Fruit fly (Drosophila melanogaster) whole organism, embryonic: ENCODE results near the gene Adat1.

Experiments
- Adf1 ChIP-seq: fragments of 200-800 bp; sonication (Bioruptor generic); IDR thresholded peaks from 2 replicates; pipeline ENCODE4 v1.3.6; 2022; ENCODE audit warnings: missing biosample characterization, missing genetic modification characterization
- B-H2 ChIP-seq: fragments of 200-800 bp; sonication (Bioruptor generic); optimal IDR thresholded peaks from 2 replicates; lab custom pipeline; 2018; ENCODE audit warnings: missing biosample characterization, mild to moderate bottlenecking, missing genetic modification characterization
- Bdp1 ChIP-seq: fragments of 200-800 bp; sonication (Bioruptor generic); optimal IDR thresholded peaks from 3 replicates; lab custom pipeline; 2016; ENCODE audit warnings: missing biosample characterization, missing genetic modification characterization
- Bteb2 ChIP-seq: fragments of 200-800 bp; sonication (Bioruptor generic); optimal IDR thresholded peaks from 2 replicates; lab custom pipeline; 2016; ENCODE audit warnings: missing biosample characterization, missing genetic modification characterization
- CG10209 ChIP-seq: fragments of 200-800 bp; sonication (Bioruptor generic); optimal IDR thresholded peaks from 3 replicates; lab custom pipeline; 2017; ENCODE audit warnings: missing biosample characterization, mild to moderate bottlenecking, missing genetic modification characterization, missing genetic modification reagents
- CG10366 ChIP-seq: fragments of 200-800 bp; sonication (Bioruptor generic); IDR thresholded peaks from 2 replicates; pipeline ENCODE4 v1.3.6; 2022; ENCODE audit warnings: missing biosample characterization, missing genetic modification characterization
- CG13287 ChIP-seq: fragments of 200-800 bp; sonication (Bioruptor generic); IDR thresholded peaks from 2 replicates; pipeline ENCODE4 v1.3.6; 2022; ENCODE audit warnings: missing biosample characterization, missing genetic modification characterization; ENCODE audit not compliant: partially characterized antibody
- CG14014 ChIP-seq: fragments of 200-800 bp; sonication (Bioruptor generic); IDR thresholded peaks from 2 replicates; pipeline ENCODE4 v1.3.6; 2022; ENCODE audit warnings: missing biosample characterization, missing genetic modification characterization
- CG15479 ChIP-seq: fragments of 200-800 bp; sonication (Bioruptor generic); optimal IDR thresholded peaks from 3 replicates; lab custom pipeline; 2019; ENCODE audit warnings: missing biosample characterization, mild to moderate bottlenecking, missing genetic modification characterization, moderate library complexity
- CG15514 ChIP-seq: fragments of 200-800 bp; sonication (Bioruptor generic); optimal IDR thresholded peaks from 3 replicates; lab custom pipeline; 2017; ENCODE audit warnings: missing biosample characterization, missing genetic modification characterization, mild to moderate bottlenecking, moderate library complexity, missing genetic modification reagents
- CG1603 ChIP-seq: fragments of 200-800 bp; sonication (Bioruptor generic); optimal IDR thresholded peaks from 2 replicates; lab custom pipeline; 2019; ENCODE audit warnings: missing biosample characterization, mild to moderate bottlenecking, missing genetic modification characterization, moderate library complexity
- CG1647 ChIP-seq: fragments of 200-800 bp; sonication (Bioruptor generic); optimal IDR thresholded peaks from 3 replicates; lab custom pipeline; 2016; ENCODE audit warnings: missing biosample characterization, missing genetic modification characterization
- CG16863 ChIP-seq: fragments of 200-800 bp; sonication (Bioruptor generic); optimal IDR thresholded peaks from 3 replicates; lab custom pipeline; 2016; ENCODE audit warnings: missing biosample characterization, missing genetic modification characterization
- CG17359 ChIP-seq: fragments of 200-800 bp; sonication (Bioruptor generic); optimal IDR thresholded peaks from 3 replicates; lab custom pipeline; 2018; ENCODE audit warnings: missing biosample characterization, mild to moderate bottlenecking, missing genetic modification characterization, moderate library complexity
- CG2129 ChIP-seq: fragments of 200-800 bp; sonication (Bioruptor generic); IDR thresholded peaks from 2 replicates; pipeline ENCODE4 v1.3.6; 2022; ENCODE audit warnings: missing biosample characterization, missing genetic modification characterization; ENCODE audit not compliant: partially characterized antibody
- CG2889 ChIP-seq: fragments of 200-800 bp; sonication (Bioruptor generic); IDR thresholded peaks from 3 replicates; pipeline ENCODE4 v1.3.6; 2022; ENCODE audit warnings: missing biosample characterization, missing genetic modification characterization
- CG30020 ChIP-seq: fragments of 200-800 bp; optimal IDR thresholded peaks from 2 replicates; lab custom pipeline; 2019; ENCODE audit warnings: missing biosample characterization, mild to moderate bottlenecking, missing genetic modification characterization, moderate library complexity
- CG33557 ChIP-seq: fragments of 200-800 bp; sonication (Bioruptor generic); optimal IDR thresholded peaks from 2 replicates; lab custom pipeline; 2019; ENCODE audit warnings: missing biosample characterization, mild to moderate bottlenecking, missing genetic modification characterization, moderate library complexity
- CG34224 ChIP-seq: fragments of 200-800 bp; sonication (Bioruptor generic); IDR thresholded peaks from 3 replicates; pipeline ENCODE4 v1.3.6; 2022; ENCODE audit warnings: missing biosample characterization, missing genetic modification characterization; ENCODE audit not compliant: partially characterized antibody
- CG34422 ChIP-seq: fragments of 200-800 bp; sonication (Bioruptor generic); IDR thresholded peaks from 3 replicates; pipeline ENCODE4 v1.3.6; 2022; ENCODE audit warnings: missing biosample characterization, missing genetic modification characterization
- CG5953 ChIP-seq: fragments of 200-800 bp; sonication (Bioruptor generic); IDR thresholded peaks from 2 replicates; pipeline ENCODE4 v1.3.6; 2022; ENCODE audit warnings: missing biosample characterization, missing genetic modification characterization
- CG7963 ChIP-seq: fragments of 200-800 bp; sonication (Bioruptor generic); IDR thresholded peaks from 3 replicates; pipeline ENCODE4 v1.3.6; 2022; ENCODE audit warnings: missing biosample characterization, missing genetic modification characterization; ENCODE audit not compliant: partially characterized antibody
- CG8944 ChIP-seq: fragments of 200-800 bp; sonication (Bioruptor generic); optimal IDR thresholded peaks from 3 replicates; lab custom pipeline; 2016; ENCODE audit warnings: missing biosample characterization, missing genetic modification characterization
- Dbx ChIP-seq: fragments of 200-800 bp; sonication (Bioruptor generic); IDR thresholded peaks from 3 replicates; pipeline ENCODE4 v1.3.6; 2022; ENCODE audit warnings: missing biosample characterization, missing genetic modification characterization
- Ets97D ChIP-seq: fragments of 200-800 bp; sonication (Bioruptor generic); optimal IDR thresholded peaks from 3 replicates; lab custom pipeline; 2016; ENCODE audit warnings: missing biosample characterization, missing genetic modification characterization
- GATAe ChIP-seq: fragments of 200-800 bp; sonication (Bioruptor generic); conservative IDR thresholded peaks from 2 replicates; pipeline ENCODE4 v1.3.6; 2022; ENCODE audit warnings: missing biosample characterization, missing genetic modification characterization
- H2.0 ChIP-seq: fragments of 200-800 bp; sonication (Bioruptor generic); IDR thresholded peaks from 2 replicates; pipeline ENCODE4 v1.3.6; 2022; ENCODE audit warnings: missing biosample characterization, missing genetic modification characterization
- Hr3 ChIP-seq: fragments of 200-800 bp; sonication (Bioruptor generic); optimal IDR thresholded peaks from 3 replicates; lab custom pipeline; 2016; ENCODE audit warnings: missing biosample characterization, missing genetic modification characterization
- MESR4 ChIP-seq: fragments of 200-800 bp; sonication (Bioruptor generic); optimal IDR thresholded peaks from 2 replicates; lab custom pipeline; 2018; ENCODE audit warnings: missing biosample characterization, mild to moderate bottlenecking, missing genetic modification characterization, moderate library complexity
- Med ChIP-seq: fragments of 200-800 bp; sonication (Bioruptor generic); peaks from one replicate; lab custom pipeline; 2016; ENCODE audit warnings: missing biosample characterization, missing genetic modification characterization, mild to moderate bottlenecking, inconsistent platforms, moderate library complexity
- Mes4 ChIP-seq: fragments of 200-800 bp; sonication (Bioruptor generic); optimal IDR thresholded peaks from 2 replicates; lab custom pipeline; 2016; ENCODE audit warnings: missing biosample characterization, missing genetic modification characterization
- Myb ChIP-seq: fragments of 200-800 bp; sonication (Bioruptor generic); optimal IDR thresholded peaks from 2 replicates; lab custom pipeline; 2016; ENCODE audit warnings: missing biosample characterization, missing genetic modification characterization
- Opbp ChIP-seq: fragments of 200-800 bp; sonication (Bioruptor generic); IDR thresholded peaks from 3 replicates; pipeline ENCODE4 v1.3.6; 2022; ENCODE audit warnings: missing biosample characterization, missing genetic modification characterization; ENCODE audit not compliant: partially characterized antibody
- Ssrp ChIP-seq: fragments of 200-800 bp; sonication (Bioruptor generic); optimal IDR thresholded peaks from 2 replicates; lab custom pipeline; 2018; ENCODE audit warnings: missing biosample characterization, mild to moderate bottlenecking, missing genetic modification characterization, moderate library complexity
- Stat92E ChIP-seq, 3 experiments: fragments of >200 bp in 2 of 3; fragments of 200-800 bp in 1 of 3; sonication (Bioruptor generic) in 1 of 3; optimal IDR thresholded peaks; 2 replicates each; lab custom pipeline; 2017 to 2019; ENCODE audit warnings: missing biosample characterization in 3 of 3, missing genetic modification characterization in 3 of 3, mild to moderate bottlenecking in 1 of 3, moderate library complexity in 1 of 3
- ab ChIP-seq: fragments of 200-800 bp; sonication (Bioruptor generic); optimal IDR thresholded peaks from 2 replicates; lab custom pipeline; 2016; ENCODE audit warnings: missing biosample characterization, missing genetic modification characterization
- ato ChIP-seq: fragments of 200-800 bp; sonication (Bioruptor generic); IDR thresholded peaks from 2 replicates; pipeline ENCODE4 v1.3.6; 2022; ENCODE audit warnings: missing biosample characterization, missing genetic modification characterization; ENCODE audit not compliant: partially characterized antibody
- bab2 ChIP-seq: fragments of 200-800 bp; sonication (Bioruptor generic); optimal IDR thresholded peaks from 2 replicates; lab custom pipeline; 2016; ENCODE audit warnings: missing biosample characterization, missing genetic modification characterization
- caup ChIP-seq: fragments of 200-800 bp; sonication (Bioruptor generic); optimal IDR thresholded peaks from 3 replicates; lab custom pipeline; 2017; ENCODE audit warnings: missing biosample characterization, mild to moderate bottlenecking, missing genetic modification characterization, moderate library complexity; ENCODE audit not compliant: severe bottlenecking
- da ChIP-seq: fragments of 200-800 bp; sonication (Bioruptor generic); optimal IDR thresholded peaks from 2 replicates; lab custom pipeline; 2016; ENCODE audit warnings: missing biosample characterization, missing genetic modification characterization
- dati ChIP-seq: fragments of 200-800 bp; sonication (Bioruptor generic); IDR thresholded peaks from 2 replicates; pipeline ENCODE4 v1.3.6; 2022; ENCODE audit warnings: missing biosample characterization, missing genetic modification characterization
- h ChIP-seq: fragments of >200 bp; optimal IDR thresholded peaks from 2 replicates; lab custom pipeline; 2017
- maf-S ChIP-seq: fragments of 200-800 bp; sonication (Bioruptor generic); optimal IDR thresholded peaks from 2 replicates; lab custom pipeline; 2016; ENCODE audit warnings: missing biosample characterization, missing genetic modification characterization
- nau ChIP-seq: fragments of 200-800 bp; sonication (Bioruptor generic); optimal IDR thresholded peaks from 3 replicates; lab custom pipeline; 2017; ENCODE audit warnings: missing biosample characterization, mild to moderate bottlenecking, missing genetic modification characterization, missing genetic modification reagents
- sc ChIP-seq, 3 experiments: fragments of >200 bp in 2 of 3; fragments of 200-800 bp in 1 of 3; sonication (Bioruptor generic) in 1 of 3; optimal IDR thresholded peaks; 2 replicates in 2 of 3; 3 replicates in 1 of 3; lab custom pipeline; 2017; ENCODE audit warnings: mild to moderate bottlenecking in 1 of 3, missing biosample characterization in 1 of 3, missing genetic modification characterization in 1 of 3, missing genetic modification reagents in 1 of 3
- sens ChIP-seq: fragments of 200-800 bp; sonication (Bioruptor generic); peaks from one replicate; lab custom pipeline; 2016; ENCODE audit warnings: missing biosample characterization, missing genetic modification characterization
- slbo ChIP-seq: fragments of 200-800 bp; sonication (Bioruptor generic); IDR thresholded peaks from 2 replicates; pipeline ENCODE4 v1.3.6; 2022; ENCODE audit warnings: missing biosample characterization, missing genetic modification characterization
- ttk ChIP-seq: fragments of 200-800 bp; sonication (Bioruptor generic); IDR thresholded peaks from 2 replicates; pipeline ENCODE4 v2.1.2; 2022; ENCODE audit warnings: missing biosample characterization, missing genetic modification characterization
- usp ChIP-seq: fragments of >200 bp; optimal IDR thresholded peaks from 2 replicates; lab custom pipeline; 2017; ENCODE audit warnings: missing biosample characterization, missing genetic modification characterization
- vfl ChIP-seq: fragments of 200-800 bp; sonication (Bioruptor generic); optimal IDR thresholded peaks from 2 replicates; lab custom pipeline; 2016; ENCODE audit warnings: missing biosample characterization, missing genetic modification characterization

Gene Adat1

dm6 chr2L:13833058-13833457 lies 21.8 kb upstream of the Adat1 start, which contains the start of the genes GatC, PolG2 and Polr2C (continued):
- peak; percentile 52 for TF ChIP-seq Hr3
- peak; percentile 67 for TF ChIP-seq CG10366 (GFP tag; lab: Robert Waterston, UW)
- no peak for TF ChIP-seq nau
- TF ChIP-seq Bdp1, result peak; percentile 28
- peak; percentile 14 for TF ChIP-seq ab (GFP tag; lab: Kevin White, UChicago)
- TF ChIP-seq CG33557 (GFP tag; lab: Kevin White, UChicago), result no peak
- peak; percentile 82 for TF ChIP-seq CG15514
- TF ChIP-seq CG7963 (GFP tag; lab: Robert Waterston, UW), result peak; percentile 73
- peak; percentile 89 for TF ChIP-seq CG13287
- no peak for TF ChIP-seq usp (GFP tag; lab: Kevin White, UChicago)
- TF ChIP-seq caup (GFP tag; lab: Kevin White, UChicago), result no peak
- TF ChIP-seq Dbx (GFP tag; lab: Robert Waterston, UW), result no peak
- peak in 1 of 3 experiments; percentile 52 for TF ChIP-seq Stat92E (GFP tag; optimal IDR thresholded peaks at IDR 0.05; lab: Kevin White, UChicago)
- TF ChIP-seq dati (GFP tag; lab: Robert Waterston, UW), result no peak
- TF ChIP-seq vfl (GFP tag; lab: Kevin White, UChicago), result peak; percentile 33
- no peak for TF ChIP-seq CG17359
- TF ChIP-seq CG1647 (GFP tag; lab: Kevin White, UChicago), result no peak
- peak; percentile 22 for TF ChIP-seq B-H2
- peak; percentile 81 for TF ChIP-seq Med (GFP tag; lab: Kevin White, UChicago)
- peak; percentile 62; the same call in 1 of the 3 replicates for TF ChIP-seq CG34422 (GFP tag; lab: Robert Waterston, UW)
- TF ChIP-seq CG2129, result peak; percentile 52
- TF ChIP-seq Adf1, result 0 out of 2 replicates have a peak, but pooled peaks have one; percentile 25
- TF ChIP-seq GATAe, result no peak
- TF ChIP-seq Bteb2 (GFP tag; lab: Kevin White, UChicago), result peak; percentile 58
- peak; percentile 35 for TF ChIP-seq Ssrp
- peak; percentile 94 for TF ChIP-seq CG34224 (GFP tag; lab: Robert Waterston, UW)
- peak; percentile 49 for TF ChIP-seq da (GFP tag; lab: Kevin White, UChicago)
- peak; percentile 38 for TF ChIP-seq CG16863
- TF ChIP-seq ato (GFP tag; lab: Robert Waterston, UW), result peak; percentile 87
- no peak for TF ChIP-seq CG2889 (GFP tag; lab: Robert Waterston, UW)
- peak; percentile 79; the same call in 2 of the 3 replicates for TF ChIP-seq Opbp (GFP tag; lab: Robert Waterston, UW)
- no peak for TF ChIP-seq h (lab: Kevin White, UChicago)
- peak; percentile 10; the same call in 1 of the 2 replicates for TF ChIP-seq ttk
- TF ChIP-seq MESR4 (GFP tag; lab: Kevin White, UChicago), result peak; percentile 22
- peak; percentile 31; the same call in 1 of the 2 replicates for TF ChIP-seq H2.0 (GFP tag; lab: Robert Waterston, UW)
- TF ChIP-seq sens, result peak; percentile 89
- peak; percentile 46 for TF ChIP-seq Ets97D (GFP tag; lab: Kevin White, UChicago)
- peak; percentile 9 for TF ChIP-seq Mes4 (GFP tag; lab: Kevin White, UChicago)
- no peak for TF ChIP-seq sc (optimal IDR thresholded peaks at IDR 0.05; lab: Kevin White, UChicago)
- no peak for TF ChIP-seq sc (GFP tag; optimal IDR thresholded peaks at IDR 0.05; lab: Kevin White, UChicago)
- TF ChIP-seq Myb (GFP tag; lab: Kevin White, UChicago), result peak; percentile 49
- peak; percentile 41 for TF ChIP-seq bab2
- peak; percentile 43 for TF ChIP-seq CG8944
- no peak for TF ChIP-seq CG15479
- peak; percentile 43 for TF ChIP-seq maf-S
- TF ChIP-seq CG5953 (GFP tag; lab: Robert Waterston, UW), result no peak
- peak; percentile 43; the same call in 1 of the 2 replicates for TF ChIP-seq CG14014 (GFP tag; lab: Robert Waterston, UW)
- TF ChIP-seq CG1603, result peak; percentile 65
- peak; percentile 76 for TF ChIP-seq slbo (GFP tag; lab: Robert Waterston, UW)
- TF ChIP-seq CG10209 (GFP tag; lab: Kevin White, UChicago), result no peak
- peak; percentile 55 for TF ChIP-seq CG30020
